Fruit fly (Drosophila melanogaster) whole organism, embryonic: ENCODE data around the gene Zdhhc8.

Experiments used
- Atf6 ChIP-seq: fragments of 200-800 bp; sonication (Bioruptor generic); IDR thresholded peaks from 2 replicates; pipeline ENCODE4 v1.3.6; 2022; ENCODE audit warnings: missing biosample characterization, missing genetic modification characterization
- Bgb ChIP-seq: fragments of 200-800 bp; sonication (Bioruptor generic); IDR thresholded peaks from 2 replicates; pipeline ENCODE4 v1.3.6; 2022; ENCODE audit warnings: missing biosample characterization, missing genetic modification characterization; ENCODE audit not compliant: partially characterized antibody
- Blimp-1 ChIP-seq: fragments of 200-800 bp; sonication (Bioruptor generic); optimal IDR thresholded peaks from 3 replicates; lab custom pipeline; 2018; ENCODE audit warnings: missing biosample characterization, missing genetic modification characterization, mild to moderate bottlenecking, moderate library complexity, missing genetic modification reagents
- Bteb2 ChIP-seq: fragments of 200-800 bp; sonication (Bioruptor generic); optimal IDR thresholded peaks from 2 replicates; lab custom pipeline; 2016; ENCODE audit warnings: missing biosample characterization, missing genetic modification characterization
- CG10366 ChIP-seq: fragments of 200-800 bp; sonication (Bioruptor generic); IDR thresholded peaks from 2 replicates; pipeline ENCODE4 v1.3.6; 2022; ENCODE audit warnings: missing biosample characterization, missing genetic modification characterization
- CG10543 ChIP-seq: fragments of 200-800 bp; sonication (Bioruptor generic); optimal IDR thresholded peaks from 3 replicates; lab custom pipeline; 2017; ENCODE audit warnings: missing biosample characterization, mild to moderate bottlenecking, missing genetic modification characterization, moderate library complexity
- CG10959 ChIP-seq: fragments of 200-800 bp; sonication (Bioruptor generic); IDR thresholded peaks from 2 replicates; pipeline ENCODE4 v1.3.6; 2022; ENCODE audit warnings: missing biosample characterization, missing genetic modification characterization
- CG11085 ChIP-seq: fragments of 200-800 bp; sonication (Bioruptor generic); IDR thresholded peaks from 2 replicates; pipeline ENCODE4 v1.3.6; 2022; ENCODE audit warnings: missing biosample characterization, missing genetic modification characterization
- CG12071 ChIP-seq: fragments of 200-800 bp; sonication (Bioruptor generic); optimal IDR thresholded peaks from 3 replicates; lab custom pipeline; 2018; ENCODE audit warnings: missing biosample characterization, mild to moderate bottlenecking, missing genetic modification characterization
- CG1233 ChIP-seq: fragments of 200-800 bp; sonication (Bioruptor generic); optimal IDR thresholded peaks from 4 replicates; lab custom pipeline; 2018; ENCODE audit warnings: missing biosample characterization, mild to moderate bottlenecking, missing genetic modification characterization
- CG12744 ChIP-seq: fragments of 200-800 bp; sonication (Bioruptor generic); optimal IDR thresholded peaks from 2 replicates; lab custom pipeline; 2016; ENCODE audit warnings: missing biosample characterization, missing genetic modification characterization
- CG15269 ChIP-seq: fragments of 200-800 bp; sonication (Bioruptor generic); optimal IDR thresholded peaks from 2 replicates; lab custom pipeline; 2018; ENCODE audit warnings: missing biosample characterization, mild to moderate bottlenecking, missing genetic modification characterization, moderate library complexity
- CG1529 ChIP-seq: fragments of 200-800 bp; sonication (Bioruptor generic); optimal IDR thresholded peaks from 3 replicates; lab custom pipeline; 2018; ENCODE audit warnings: missing biosample characterization, missing genetic modification characterization
- CG17359 ChIP-seq: fragments of 200-800 bp; sonication (Bioruptor generic); optimal IDR thresholded peaks from 3 replicates; lab custom pipeline; 2018; ENCODE audit warnings: missing biosample characterization, mild to moderate bottlenecking, missing genetic modification characterization, moderate library complexity
- CG17612 ChIP-seq: fragments of 200-800 bp; sonication (Bioruptor generic); IDR thresholded peaks from 2 replicates; pipeline ENCODE4 v1.3.6; 2022; ENCODE audit warnings: missing biosample characterization, missing genetic modification characterization
- CG17829 ChIP-seq: fragments of 200-800 bp; optimal IDR thresholded peaks from 2 replicates; lab custom pipeline; 2019; ENCODE audit warnings: missing biosample characterization, mild to moderate bottlenecking, missing genetic modification characterization, moderate library complexity
- CG32767 ChIP-seq: fragments of 200-800 bp; sonication (Bioruptor generic); IDR thresholded peaks from 2 replicates; pipeline ENCODE4 v1.3.6; 2022; ENCODE audit warnings: missing biosample characterization, missing genetic modification characterization
- CG3838 ChIP-seq: fragments of 200-800 bp; sonication (Bioruptor generic); optimal IDR thresholded peaks from 3 replicates; lab custom pipeline; 2016; ENCODE audit warnings: missing biosample characterization, missing genetic modification characterization
- CG4328 ChIP-seq: fragments of 200-800 bp; sonication (Bioruptor generic); optimal IDR thresholded peaks from 3 replicates; lab custom pipeline; 2017; ENCODE audit warnings: missing biosample characterization, missing genetic modification reagents, missing genetic modification characterization
- CG4404 ChIP-seq: fragments of 200-800 bp; sonication (Bioruptor generic); IDR thresholded peaks from 2 replicates; pipeline ENCODE4 v1.3.6; 2022; ENCODE audit warnings: missing biosample characterization, missing genetic modification characterization
- CG6654 ChIP-seq: fragments of 200-800 bp; sonication (Bioruptor generic); optimal IDR thresholded peaks from 2 replicates; lab custom pipeline; 2017; ENCODE audit warnings: missing biosample characterization, mild to moderate bottlenecking, missing genetic modification characterization
- CG6689 ChIP-seq: fragments of 200-800 bp; sonication (Bioruptor generic); IDR thresholded peaks from 2 replicates; pipeline ENCODE4 v1.3.6; 2022; ENCODE audit warnings: missing biosample characterization, missing genetic modification characterization
- Chrac-16 ChIP-seq: fragments of 200-800 bp; sonication (Bioruptor generic); optimal IDR thresholded peaks from 3 replicates; lab custom pipeline; 2016; ENCODE audit warnings: missing biosample characterization, missing genetic modification characterization
- D19B ChIP-seq: fragments of 200-800 bp; sonication (Bioruptor generic); optimal IDR thresholded peaks from 2 replicates; lab custom pipeline; 2017; ENCODE audit warnings: missing biosample characterization, mild to moderate bottlenecking, missing genetic modification characterization
- Dp ChIP-seq: fragments of 200-800 bp; sonication (Bioruptor generic); optimal IDR thresholded peaks from 2 replicates; lab custom pipeline; 2018; ENCODE audit warnings: missing biosample characterization, mild to moderate bottlenecking, missing genetic modification characterization, moderate library complexity
- HHEX ChIP-seq: fragments of 200-800 bp; sonication (Bioruptor generic); optimal IDR thresholded peaks from 3 replicates; lab custom pipeline; 2017; ENCODE audit warnings: missing biosample characterization, mild to moderate bottlenecking, missing genetic modification characterization, missing genetic modification reagents
- Hmr ChIP-seq: fragments of 200-800 bp; sonication (Bioruptor generic); optimal IDR thresholded peaks from 3 replicates; lab custom pipeline; 2017; ENCODE audit warnings: mild to moderate bottlenecking, missing biosample characterization, missing genetic modification reagents, missing genetic modification characterization
- Hmx ChIP-seq: fragments of 200-800 bp; sonication (Bioruptor generic); optimal IDR thresholded peaks from 2 replicates; lab custom pipeline; 2016; ENCODE audit warnings: missing biosample characterization, missing genetic modification characterization
- Hr3 ChIP-seq: fragments of 200-800 bp; sonication (Bioruptor generic); optimal IDR thresholded peaks from 3 replicates; lab custom pipeline; 2016; ENCODE audit warnings: missing biosample characterization, missing genetic modification characterization
- Lhr ChIP-seq: fragments of 200-800 bp; sonication (Bioruptor generic); optimal IDR thresholded peaks from 3 replicates; lab custom pipeline; 2017; ENCODE audit warnings: mild to moderate bottlenecking, missing biosample characterization, missing genetic modification reagents, missing genetic modification characterization
- MTF-1 ChIP-seq: fragments of 200-800 bp; sonication (Bioruptor generic); optimal IDR thresholded peaks from 2 replicates; lab custom pipeline; 2018; ENCODE audit warnings: missing biosample characterization, mild to moderate bottlenecking, missing genetic modification characterization, borderline replicate concordance
- Mes4 ChIP-seq: fragments of 200-800 bp; sonication (Bioruptor generic); optimal IDR thresholded peaks from 2 replicates; lab custom pipeline; 2016; ENCODE audit warnings: missing biosample characterization, missing genetic modification characterization
- Oaz ChIP-seq: fragments of 200-800 bp; sonication (Bioruptor generic); IDR thresholded peaks from 2 replicates; pipeline ENCODE4 v1.3.6; 2022; ENCODE audit warnings: missing biosample characterization, missing genetic modification characterization
- Pdp1 ChIP-seq, 2 experiments: fragments of 200-800 bp; sonication (Bioruptor generic); optimal IDR thresholded peaks; 3 replicates each; lab custom pipeline; 2016; ENCODE audit warnings: missing biosample characterization in 2 of 2, missing genetic modification characterization in 2 of 2, mild to moderate bottlenecking in 1 of 2, moderate library complexity in 1 of 2
- Poxn ChIP-seq: fragments of 200-800 bp; sonication (Bioruptor generic); IDR thresholded peaks from 2 replicates; pipeline ENCODE4 v1.3.6; 2022; ENCODE audit warnings: missing biosample characterization, missing genetic modification characterization
- Rfx ChIP-seq: fragments of 200-800 bp; sonication (Bioruptor generic); IDR thresholded peaks from 2 replicates; pipeline ENCODE4 v1.3.6; 2022; ENCODE audit warnings: missing biosample characterization, missing genetic modification characterization
- Trl ChIP-seq, 3 experiments: fragments of >200 bp in 2 of 3; fragments of 200-800 bp in 1 of 3; sonication (Bioruptor generic) in 1 of 3; optimal IDR thresholded peaks; 2 replicates in 1 of 3; 3 replicates in 2 of 3; lab custom pipeline; 2016 to 2017; ENCODE audit warnings: missing biosample characterization in 1 of 3, missing genetic modification characterization in 1 of 3
- ap ChIP-seq: fragments of 200-800 bp; sonication (Bioruptor generic); IDR thresholded peaks from 2 replicates; pipeline ENCODE4 v1.3.6; 2022; ENCODE audit warnings: missing biosample characterization, missing genetic modification characterization
- bab2 ChIP-seq: fragments of 200-800 bp; sonication (Bioruptor generic); optimal IDR thresholded peaks from 2 replicates; lab custom pipeline; 2016; ENCODE audit warnings: missing biosample characterization, missing genetic modification characterization
- chinmo ChIP-seq: fragments of 200-800 bp; sonication (Bioruptor generic); IDR thresholded peaks from 4 replicates; pipeline ENCODE4 v1.3.6; 2022; ENCODE audit warnings: missing biosample characterization, missing genetic modification characterization; ENCODE audit not compliant: partially characterized antibody
- gce ChIP-seq: fragments of 200-800 bp; sonication (Bioruptor generic); IDR thresholded peaks from 3 replicates; pipeline ENCODE4 v1.3.6; 2022; ENCODE audit warnings: missing biosample characterization, missing genetic modification characterization
- gcm2 ChIP-seq: fragments of 200-800 bp; sonication (Bioruptor generic); optimal IDR thresholded peaks from 2 replicates; lab custom pipeline; 2016; ENCODE audit warnings: missing biosample characterization, missing genetic modification characterization
- kni ChIP-seq: fragments of 200-800 bp; sonication (Bioruptor generic); optimal IDR thresholded peaks from 3 replicates; lab custom pipeline; 2017; ENCODE audit warnings: mild to moderate bottlenecking, missing biosample characterization, missing genetic modification reagents, missing genetic modification characterization
- lab ChIP-seq: fragments of 200-800 bp; sonication (Bioruptor generic); optimal IDR thresholded peaks from 3 replicates; lab custom pipeline; 2017; ENCODE audit warnings: missing biosample characterization, missing genetic modification characterization, mild to moderate bottlenecking, moderate library complexity, missing genetic modification reagents
- org-1 ChIP-seq: fragments of 200-800 bp; sonication (Bioruptor generic); optimal IDR thresholded peaks from 2 replicates; lab custom pipeline; 2017; ENCODE audit warnings: missing biosample characterization, missing genetic modification characterization
- pnt ChIP-seq: fragments of 200-800 bp; sonication (Bioruptor generic); optimal IDR thresholded peaks from 3 replicates; lab custom pipeline; 2016; ENCODE audit warnings: missing biosample characterization, missing genetic modification characterization
- schlank ChIP-seq: fragments of 200-800 bp; sonication (Bioruptor generic); optimal IDR thresholded peaks from 2 replicates; lab custom pipeline; 2018; ENCODE audit warnings: missing biosample characterization, mild to moderate bottlenecking, missing genetic modification characterization
- seq ChIP-seq: fragments of 200-800 bp; sonication (Bioruptor generic); IDR thresholded peaks from 2 replicates; pipeline ENCODE4 v1.3.6; 2022; ENCODE audit warnings: missing biosample characterization, missing genetic modification characterization
- wdn ChIP-seq: fragments of 200-800 bp; sonication (Bioruptor generic); IDR thresholded peaks from 2 replicates; pipeline ENCODE4 v1.3.6; 2022; ENCODE audit warnings: missing biosample characterization, missing genetic modification characterization
- zf30C ChIP-seq: fragments of 200-800 bp; sonication (Bioruptor generic); optimal IDR thresholded peaks from 3 replicates; lab custom pipeline; 2018; ENCODE audit warnings: missing biosample characterization, mild to moderate bottlenecking, missing genetic modification characterization

Gene Zdhhc8

DNA sequence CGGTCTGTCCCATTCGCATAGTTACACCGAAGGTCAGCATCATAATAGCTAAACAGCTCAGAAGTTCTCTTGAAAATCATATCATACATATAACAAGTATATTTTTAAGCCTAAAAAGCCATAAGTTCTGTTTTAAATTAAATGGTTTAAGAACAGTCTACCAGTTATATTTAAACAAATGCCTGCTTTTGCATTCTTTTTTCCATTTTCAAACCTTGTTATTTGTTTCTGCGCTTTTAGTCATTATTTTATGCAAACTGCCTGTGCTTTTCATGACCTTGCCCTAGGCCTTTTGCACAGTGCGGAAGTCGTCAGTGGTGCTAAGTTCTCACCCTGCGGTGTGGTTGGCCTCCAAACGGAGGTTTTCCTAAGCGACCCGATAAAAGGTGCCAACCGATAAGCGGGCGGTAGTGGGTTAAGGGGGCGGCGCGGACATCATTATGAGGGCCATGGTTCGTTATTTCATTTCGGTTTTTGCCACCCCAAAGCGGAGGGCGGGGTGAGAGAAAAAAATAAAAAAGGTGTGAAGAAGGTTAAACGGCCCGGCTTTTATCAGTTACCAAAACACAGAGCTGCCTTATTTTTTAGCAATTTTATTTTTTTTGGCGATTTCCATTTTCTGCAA, 11.4 kb downstream of the Zdhhc8 start (continued):
- TF ChIP-seq CG15269 (tag; lab: Kevin White, UChicago), result peak; percentile 73
- TF ChIP-seq Hmx, result no peak
- no peak for TF ChIP-seq ap
- TF ChIP-seq Pdp1 (GFP tag; optimal IDR thresholded peaks at IDR 0.05; lab: Kevin White, UChicago), result peak; percentile 8 to 37
- TF ChIP-seq CG17829 (tag; lab: Kevin White, UChicago), result no peak
- TF ChIP-seq Blimp-1 (GFP tag; lab: Kevin White, UChicago), result peak; percentile 37
- peak; percentile 39 for TF ChIP-seq org-1 (GFP tag; lab: Kevin White, UChicago)
- peak; percentile 70 for TF ChIP-seq HHEX
- no peak for TF ChIP-seq kni
- no peak for TF ChIP-seq CG4404 (GFP tag; lab: Robert Waterston, UW)
- peak; percentile 47 for TF ChIP-seq D19B (GFP tag; lab: Kevin White, UChicago)
- TF ChIP-seq Lhr (GFP tag; lab: Kevin White, UChicago), result no peak
- peak; percentile 52 for TF ChIP-seq CG4328 (GFP tag; lab: Kevin White, UChicago)
- peak; percentile 11 for TF ChIP-seq Chrac-16 (GFP tag; lab: Kevin White, UChicago)
- TF ChIP-seq CG1529, result peak; percentile 0
- no peak for TF ChIP-seq Atf6 (GFP tag; lab: Robert Waterston, UW)
- no peak for TF ChIP-seq CG11085 (GFP tag; lab: Robert Waterston, UW)
- peak; percentile 10 for TF ChIP-seq Hr3 (GFP tag; lab: Kevin White, UChicago)
- TF ChIP-seq chinmo (GFP tag; lab: Robert Waterston, UW), result no peak
- TF ChIP-seq schlank (tag; lab: Kevin White, UChicago), result peak; percentile 39
- TF ChIP-seq CG12071 (GFP tag; lab: Kevin White, UChicago), result peak; percentile 56
- TF ChIP-seq Rfx (GFP tag; lab: Robert Waterston, UW), result peak; percentile 61
- no peak for TF ChIP-seq wdn
- peak; percentile 42 for TF ChIP-seq CG17359
- no peak for TF ChIP-seq CG17612 (GFP tag; lab: Robert Waterston, UW)
- no peak for TF ChIP-seq Oaz
- no peak for TF ChIP-seq pnt (GFP tag; lab: Kevin White, UChicago)
- peak; percentile 63 for TF ChIP-seq CG6689 (GFP tag; lab: Robert Waterston, UW)
- TF ChIP-seq zf30C, result no peak
- no peak for TF ChIP-seq seq
- no peak for TF ChIP-seq MTF-1
- no peak for TF ChIP-seq CG10959
- no peak for TF ChIP-seq Bteb2 (GFP tag; lab: Kevin White, UChicago)
- TF ChIP-seq Bgb (GFP tag; lab: Robert Waterston, UW), result no peak
- TF ChIP-seq Poxn (GFP tag; lab: Robert Waterston, UW), result peak; percentile 42; the same call in 1 of the 2 replicates
- TF ChIP-seq Dp, result no peak
- TF ChIP-seq CG10543 (GFP tag; lab: Kevin White, UChicago), result peak; percentile 52
- peak; percentile 79 for TF ChIP-seq lab (GFP tag; lab: Kevin White, UChicago)
- no peak for TF ChIP-seq CG12744 (GFP tag; lab: Kevin White, UChicago)
- TF ChIP-seq CG1233 (GFP tag; lab: Kevin White, UChicago), result peak; percentile 30
- TF ChIP-seq gce (GFP tag; lab: Robert Waterston, UW), result no peak
- TF ChIP-seq CG32767 (GFP tag; lab: Robert Waterston, UW), result 0 out of 2 replicates have a peak, but pooled peaks have one; percentile 35
- TF ChIP-seq Mes4, result no peak
- TF ChIP-seq gcm2, result no peak
- TF ChIP-seq CG10366 (GFP tag; lab: Robert Waterston, UW), result no peak
- TF ChIP-seq Trl (optimal IDR thresholded peaks at IDR 0.05; lab: Kevin White, UChicago), result no peak
- TF ChIP-seq Trl (GFP tag; optimal IDR thresholded peaks at IDR 0.05; lab: Kevin White, UChicago), result no peak
- TF ChIP-seq CG6654 (GFP tag; lab: Kevin White, UChicago), result peak; percentile 13
- TF ChIP-seq CG3838 (GFP tag; lab: Kevin White, UChicago), result no peak
- TF ChIP-seq bab2 (GFP tag; lab: Kevin White, UChicago), result peak; percentile 32
- TF ChIP-seq Hmr (GFP tag; lab: Kevin White, UChicago), result peak; percentile 79
